Fruit fly (Drosophila melanogaster) whole organism, embryonic: ENCODE data around the gene Upf2.

Source experiments
- Atf-2 ChIP-seq: fragments of 200-800 bp; sonication (Bioruptor generic); optimal IDR thresholded peaks from 2 replicates; lab custom pipeline; 2016; ENCODE audit warnings: missing biosample characterization, missing genetic modification characterization
- CG10979 ChIP-seq: fragments of 200-800 bp; sonication (Bioruptor generic); optimal IDR thresholded peaks from 2 replicates; lab custom pipeline; 2018; ENCODE audit warnings: missing biosample characterization, mild to moderate bottlenecking, missing genetic modification characterization, moderate library complexity
- CG12104 ChIP-seq: fragments of 200-800 bp; sonication (Bioruptor generic); optimal IDR thresholded peaks from 3 replicates; lab custom pipeline; 2016; ENCODE audit warnings: missing biosample characterization, missing genetic modification characterization
- CG12299 ChIP-seq: fragments of 200-800 bp; sonication (Bioruptor generic); optimal IDR thresholded peaks from 2 replicates; lab custom pipeline; 2018; ENCODE audit warnings: missing biosample characterization, mild to moderate bottlenecking, missing genetic modification characterization
- CG13894 ChIP-seq: fragments of 200-800 bp; sonication (Bioruptor generic); optimal IDR thresholded peaks from 3 replicates; lab custom pipeline; 2018; ENCODE audit warnings: missing biosample characterization, mild to moderate bottlenecking, missing genetic modification characterization, moderate library complexity
- CG14965 ChIP-seq: fragments of 200-800 bp; sonication (Bioruptor generic); optimal IDR thresholded peaks from 2 replicates; lab custom pipeline; 2016; ENCODE audit warnings: missing biosample characterization, missing genetic modification characterization, borderline replicate concordance
- CG18011 ChIP-seq: fragments of 200-800 bp; sonication (Bioruptor generic); optimal IDR thresholded peaks from 2 replicates; lab custom pipeline; 2017; ENCODE audit warnings: missing biosample characterization, missing genetic modification characterization, mild to moderate bottlenecking, moderate library complexity, missing genotype
- CG2875 ChIP-seq: fragments of 200-800 bp; sonication (Bioruptor generic); optimal IDR thresholded peaks from 2 replicates; lab custom pipeline; 2017; ENCODE audit warnings: missing biosample characterization, mild to moderate bottlenecking, missing genetic modification characterization, missing genetic modification reagents
- CG34376 ChIP-seq: fragments of 200-800 bp; sonication (Bioruptor generic); optimal IDR thresholded peaks from 2 replicates; lab custom pipeline; 2018; ENCODE audit warnings: missing biosample characterization, mild to moderate bottlenecking, missing genetic modification characterization
- CG4282 ChIP-seq: fragments of 200-800 bp; sonication (Bioruptor generic); optimal IDR thresholded peaks from 2 replicates; lab custom pipeline; 2016; ENCODE audit warnings: missing biosample characterization, missing genetic modification characterization
- CG43689 ChIP-seq: fragments of 200-800 bp; sonication (Bioruptor generic); IDR thresholded peaks from 2 replicates; pipeline ENCODE4 v1.3.6; 2022; ENCODE audit warnings: missing biosample characterization, missing genetic modification characterization
- CG4707 ChIP-seq: fragments of 200-800 bp; sonication (Bioruptor generic); optimal IDR thresholded peaks from 2 replicates; lab custom pipeline; 2018; ENCODE audit warnings: missing biosample characterization, mild to moderate bottlenecking, missing genetic modification characterization, moderate library complexity
- CG7556 ChIP-seq: fragments of 200-800 bp; sonication (Bioruptor generic); optimal IDR thresholded peaks from 2 replicates; lab custom pipeline; 2017; ENCODE audit warnings: missing biosample characterization, mild to moderate bottlenecking, missing genetic modification characterization
- CG8388 ChIP-seq: fragments of 200-800 bp; sonication (Bioruptor generic); optimal IDR thresholded peaks from 2 replicates; lab custom pipeline; 2019; ENCODE audit warnings: missing biosample characterization, mild to moderate bottlenecking, missing genetic modification characterization, moderate library complexity
- CG8924 ChIP-seq: fragments of 200-800 bp; optimal IDR thresholded peaks from 3 replicates; lab custom pipeline; 2019; ENCODE audit warnings: missing biosample characterization, mild to moderate bottlenecking, missing genetic modification characterization, moderate library complexity
- CG9215 ChIP-seq: fragments of 200-800 bp; sonication (Bioruptor generic); IDR thresholded peaks from 2 replicates; pipeline ENCODE4 v1.3.6; 2022; ENCODE audit warnings: missing biosample characterization, missing genetic modification characterization
- CHES-1-like ChIP-seq: fragments of 200-800 bp; sonication (Bioruptor generic); optimal IDR thresholded peaks from 2 replicates; lab custom pipeline; 2016; ENCODE audit warnings: missing biosample characterization, missing genetic modification characterization
- Dll ChIP-seq: fragments of 200-800 bp; sonication (Bioruptor generic); IDR thresholded peaks from 4 replicates; pipeline ENCODE4 v1.3.6; 2022; ENCODE audit warnings: missing biosample characterization, missing genetic modification characterization; ENCODE audit not compliant: partially characterized antibody
- Dref ChIP-seq: fragments of 200-800 bp; sonication (Bioruptor generic); IDR thresholded peaks from 2 replicates; pipeline ENCODE4 v1.3.6; 2022; ENCODE audit warnings: missing biosample characterization, missing genetic modification characterization
- GATAe ChIP-seq: fragments of 200-800 bp; sonication (Bioruptor generic); conservative IDR thresholded peaks from 2 replicates; pipeline ENCODE4 v1.3.6; 2022; ENCODE audit warnings: missing biosample characterization, missing genetic modification characterization
- Hr51 ChIP-seq, 2 experiments: fragments of 200-800 bp; sonication (Bioruptor generic); optimal IDR thresholded peaks; 2 replicates in 1 of 2; 3 replicates in 1 of 2; lab custom pipeline; 2016 to 2018; ENCODE audit warnings: missing biosample characterization in 2 of 2, missing genetic modification characterization in 2 of 2, mild to moderate bottlenecking in 1 of 2, moderate library complexity in 1 of 2
- Kr ChIP-seq: fragments of 200-800 bp; sonication (Bioruptor generic); optimal IDR thresholded peaks from 2 replicates; lab custom pipeline; 2017; ENCODE audit warnings: missing biosample characterization, mild to moderate bottlenecking, missing genetic modification characterization
- Med ChIP-seq: fragments of 200-800 bp; sonication (Bioruptor generic); peaks from one replicate; lab custom pipeline; 2016; ENCODE audit warnings: missing biosample characterization, missing genetic modification characterization, mild to moderate bottlenecking, inconsistent platforms, moderate library complexity
- NfI ChIP-seq: fragments of 200-800 bp; sonication (Bioruptor generic); optimal IDR thresholded peaks from 3 replicates; lab custom pipeline; 2018; ENCODE audit warnings: missing biosample characterization, mild to moderate bottlenecking, missing genetic modification characterization, moderate library complexity
- Ravus ChIP-seq: fragments of 200-800 bp; sonication (Bioruptor generic); IDR thresholded peaks from 2 replicates; pipeline ENCODE4 v1.3.6; 2022; ENCODE audit warnings: missing biosample characterization, missing genetic modification characterization
- Sin3A ChIP-seq: fragments of >200 bp; optimal IDR thresholded peaks from 2 replicates; lab custom pipeline; 2018
- Spps ChIP-seq: fragments of 200-800 bp; sonication (Bioruptor generic); optimal IDR thresholded peaks from 2 replicates; lab custom pipeline; 2018; ENCODE audit warnings: missing biosample characterization, mild to moderate bottlenecking, missing genetic modification characterization
- Sry-β ChIP-seq: fragments of 200-800 bp; sonication (Bioruptor generic); optimal IDR thresholded peaks from 2 replicates; lab custom pipeline; 2018; ENCODE audit warnings: missing biosample characterization, mild to moderate bottlenecking, missing genetic modification characterization, moderate library complexity
- Stat92E ChIP-seq, 3 experiments: fragments of >200 bp in 2 of 3; fragments of 200-800 bp in 1 of 3; sonication (Bioruptor generic) in 1 of 3; optimal IDR thresholded peaks; 2 replicates each; lab custom pipeline; 2017 to 2019; ENCODE audit warnings: missing biosample characterization in 3 of 3, missing genetic modification characterization in 3 of 3, mild to moderate bottlenecking in 1 of 3, moderate library complexity in 1 of 3
- ato ChIP-seq: fragments of 200-800 bp; sonication (Bioruptor generic); IDR thresholded peaks from 2 replicates; pipeline ENCODE4 v1.3.6; 2022; ENCODE audit warnings: missing biosample characterization, missing genetic modification characterization; ENCODE audit not compliant: partially characterized antibody
- croc ChIP-seq: fragments of 200-800 bp; sonication (Bioruptor generic); conservative IDR thresholded peaks from 3 replicates; pipeline ENCODE4 v1.3.6; 2022; ENCODE audit warnings: missing biosample characterization, missing genetic modification characterization
- emc ChIP-seq: fragments of 200-800 bp; sonication (Bioruptor generic); optimal IDR thresholded peaks from 2 replicates; lab custom pipeline; 2016; ENCODE audit warnings: missing biosample characterization, missing genetic modification characterization
- en ChIP-seq: fragments of 200-800 bp; sonication (Bioruptor generic); optimal IDR thresholded peaks from 2 replicates; lab custom pipeline; 2016; ENCODE audit warnings: missing biosample characterization, missing genetic modification characterization
- fu2 ChIP-seq: fragments of 200-800 bp; sonication (Bioruptor generic); optimal IDR thresholded peaks from 2 replicates; lab custom pipeline; 2016; ENCODE audit warnings: missing biosample characterization, missing genetic modification characterization
- jing ChIP-seq: fragments of 200-800 bp; sonication (Bioruptor generic); optimal IDR thresholded peaks from 2 replicates; lab custom pipeline; 2018; ENCODE audit warnings: missing biosample characterization, mild to moderate bottlenecking, missing genetic modification characterization
- onecut ChIP-seq: fragments of 200-800 bp; sonication (Bioruptor generic); IDR thresholded peaks from 2 replicates; pipeline ENCODE4 v1.3.6; 2022; ENCODE audit warnings: missing biosample characterization, missing genetic modification characterization
- pho ChIP-seq: fragments of 200-800 bp; sonication (Bioruptor generic); optimal IDR thresholded peaks from 2 replicates; lab custom pipeline; 2016; ENCODE audit warnings: missing biosample characterization, missing genetic modification characterization
- ro ChIP-seq: fragments of 200-800 bp; sonication (Bioruptor generic); IDR thresholded peaks from 2 replicates; pipeline ENCODE4 v1.3.6; 2022; ENCODE audit warnings: missing biosample characterization, missing genetic modification characterization
- salm ChIP-seq: fragments of 200-800 bp; sonication (Bioruptor generic); optimal IDR thresholded peaks from 2 replicates; lab custom pipeline; 2018; ENCODE audit warnings: missing biosample characterization, mild to moderate bottlenecking, missing genetic modification characterization
- vvl ChIP-seq: fragments of 200-800 bp; sonication (Bioruptor generic); IDR thresholded peaks from 2 replicates; pipeline ENCODE4 v1.3.6; 2022; ENCODE audit warnings: missing biosample characterization, missing genetic modification characterization
- wek ChIP-seq: fragments of 200-800 bp; sonication (Bioruptor generic); optimal IDR thresholded peaks from 3 replicates; lab custom pipeline; 2018; ENCODE audit warnings: missing biosample characterization, mild to moderate bottlenecking, missing genetic modification characterization, moderate library complexity

The Upf2 gene

dm6 chrX:8101479-8102198, 26.4 kb upstream of the Upf2 start, which contains the start of gene CG2258 (continued):
- TF ChIP-seq emc (GFP tag; lab: Kevin White, UChicago) (peak; percentile 12), CG4707 (GFP tag; lab: Kevin White, UChicago) (peak; percentile 43), Hr51 (GFP tag; optimal IDR thresholded peaks at IDR 0.05; lab: Kevin White, UChicago) (peak; percentile 44 to 85), salm (tag; lab: Kevin White, UChicago) (peak; percentile 88), CG8924 (tag; lab: Kevin White, UChicago) (peak; percentile 86), CG8388 (GFP tag; lab: Kevin White, UChicago) (peak; percentile 87), CG34376 (GFP tag; lab: Kevin White, UChicago) (peak; percentile 40), CG18011 (GFP tag; lab: Kevin White, UChicago) (peak; percentile 27), Med (GFP tag; lab: Kevin White, UChicago) (peak; percentile 95), Spps (tag; lab: Kevin White, UChicago) (peak; percentile 69), Dll (GFP tag; lab: Robert Waterston, UW) (no peak), Kr (GFP tag; lab: Kevin White, UChicago) (no peak), wek (GFP tag; lab: Kevin White, UChicago) (peak; percentile 64), CG13894 (tag; lab: Kevin White, UChicago) (peak; percentile 65), pho (GFP tag; lab: Kevin White, UChicago) (peak; percentile 61), CHES-1-like (peak; percentile 71), Stat92E (GFP tag; optimal IDR thresholded peaks at IDR 0.05; lab: Kevin White, UChicago) (no peak), fu2 (peak; percentile 63), onecut (peak; percentile 53; the same call in 1 of the 2 replicates), Dref (GFP tag; lab: Robert Waterston, UW) (peak; percentile 72), CG12299 (tag; lab: Kevin White, UChicago) (peak; percentile 76), Sin3A (lab: Kevin White, UChicago) (no peak), CG4282 (no peak), Ravus (GFP tag; lab: Robert Waterston, UW) (peak; percentile 57), ro (0 out of 2 replicates have a peak, but pooled peaks have one; percentile 47), CG10979 (tag; lab: Kevin White, UChicago) (peak; percentile 89), CG9215 (GFP tag; lab: Robert Waterston, UW) (peak; percentile 72), NfI (GFP tag; lab: Kevin White, UChicago) (peak; percentile 84), CG12104 (GFP tag; lab: Kevin White, UChicago) (peak; percentile 60), CG14965 (GFP tag; lab: Kevin White, UChicago) (peak; percentile 35), vvl (GFP tag; lab: Robert Waterston, UW) (peak; percentile 95), CG7556 (GFP tag; lab: Kevin White, UChicago) (peak; percentile 76), croc (GFP tag; lab: Robert Waterston, UW) (peak; percentile 81), CG2875 (GFP tag; lab: Kevin White, UChicago) (peak; percentile 84), jing (GFP tag; lab: Kevin White, UChicago) (peak; percentile 68), en (GFP tag; lab: Kevin White, UChicago) (no peak), CG43689 (GFP tag; lab: Robert Waterston, UW) (peak; percentile 64), Sry-β (GFP tag; lab: Kevin White, UChicago) (peak; percentile 10), ato (GFP tag; lab: Robert Waterston, UW) (no peak), GATAe (no peak), Atf-2 (GFP tag; lab: Kevin White, UChicago) (peak; percentile 45)
